Worm (Caenorhabditis elegans): ENCODE measurements around the gene srg-25.

- TF ChIP-seq ref-1 (GFP tag; conservative IDR thresholded peaks at IDR 0.05) = no peak
- TF ChIP-seq flt-1 (GFP tag; IDR thresholded peaks at IDR 0.05) = no peak
- no peak for TF ChIP-seq klf-2 (GFP tag; conservative IDR thresholded peaks at IDR 0.05)
- TF ChIP-seq tab-1 (GFP tag; IDR thresholded peaks at IDR 0.05) = no peak
- TF ChIP-seq ztf-23 (GFP tag; IDR thresholded peaks at IDR 0.05) = no peak
- TF ChIP-seq T22C8.4 (GFP tag; IDR thresholded peaks at IDR 0.05) = no peak
- TF ChIP-seq med-1 (GFP tag; optimal IDR thresholded peaks at IDR 0.05; ENCODE audit: insufficient read depth) = no peak
- no peak for TF ChIP-seq cog-1 (tag; optimal IDR thresholded peaks at IDR 0.05)
Observed at ce11 chrV:5358772-5359171, 13.5 kb upstream of the srg-25 start, which contains the start of gene nhr-216.
